Worm (Caenorhabditis elegans): ENCODE results near the gene T05G5.1.

The T05G5.1 gene

DNA sequence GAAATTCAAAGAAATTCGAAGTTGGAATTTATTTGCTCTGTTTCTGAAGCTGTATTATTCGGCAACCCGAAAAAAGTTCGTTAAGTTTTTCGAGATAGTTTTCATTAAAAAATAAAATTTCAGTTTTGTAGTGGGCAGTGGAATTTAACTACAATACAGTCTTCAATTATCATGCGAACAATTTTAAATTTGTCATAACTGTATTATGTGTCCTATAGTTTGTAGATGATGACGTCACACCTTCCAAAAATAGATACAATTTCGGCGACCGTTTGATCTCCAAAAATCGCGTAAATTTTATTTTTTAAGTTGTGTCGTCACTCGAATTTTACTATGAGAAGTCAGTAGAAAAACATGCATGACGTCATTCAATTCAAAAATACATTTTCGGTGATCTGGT lies 30.0 kb downstream of the T05G5.1 start:
- TF ChIP-seq elt-3 (tag; optimal IDR thresholded peaks at IDR 0.05) (no peak), nhr-47 (tag; optimal IDR thresholded peaks at IDR 0.05) (no peak)

- TF ChIP-seq zip-4 (GFP tag; optimal IDR thresholded peaks at IDR 0.05) (no peak), nhr-20 (tag; optimal IDR thresholded peaks at IDR 0.05) (no peak), fkh-10 (GFP tag; optimal IDR thresholded peaks at IDR 0.05) (no peak), fkh-4 (tag; optimal IDR thresholded peaks at IDR 0.05; ENCODE audit: borderline replicate concordance) (no peak), ceh-88 (GFP tag; IDR thresholded peaks at IDR 0.05) (no peak), nhr-47 (tag; optimal IDR thresholded peaks at IDR 0.05) (no peak), egl-13 (tag; optimal IDR thresholded peaks at IDR 0.05) (no peak)
Observed at ce11 chrIII:9711163-9711562, 32.0 kb downstream of the T05G5.1 start.

- TF ChIP-seq lin-35 (GFP tag; optimal IDR thresholded peaks at IDR 0.05): no peak
- TF ChIP-seq lin-15B (tag; optimal IDR thresholded peaks at IDR 0.05): no peak
- no peak for TF ChIP-seq ets-5 (GFP tag; IDR thresholded peaks at IDR 0.05)
- no peak for TF ChIP-seq fkh-10 (GFP tag; optimal IDR thresholded peaks at IDR 0.05)
- peak; percentile 41 for TF ChIP-seq blmp-1 (tag; optimal IDR thresholded peaks at IDR 0.05)
- no peak for TF ChIP-seq nhr-12 (tag; optimal IDR thresholded peaks at IDR 0.05)
Observed at ce11 chrIII:9705157-9705905, 37.8 kb downstream of the T05G5.1 start.

DNA sequence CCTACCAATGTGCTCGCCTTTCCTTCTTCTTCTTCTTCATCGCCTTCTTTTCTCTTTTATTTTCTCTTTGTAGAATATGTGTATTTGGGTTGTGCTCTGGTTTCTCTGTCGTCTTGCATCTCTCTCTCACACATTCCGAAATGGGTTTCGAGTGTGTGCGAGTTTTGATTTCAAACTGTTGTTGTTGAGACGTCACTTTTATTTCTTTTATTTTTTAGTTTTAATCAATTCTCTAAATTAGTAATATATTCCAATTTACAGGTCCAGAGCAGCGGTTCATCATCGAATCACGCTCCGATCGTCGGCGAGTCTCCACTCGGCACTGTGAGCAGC lies 38.6 kb downstream of the T05G5.1 start:
- TF ChIP-seq nhr-76 (tag; optimal IDR thresholded peaks at IDR 0.05) (no peak), pag-3 (tag; optimal IDR thresholded peaks at IDR 0.05; ENCODE audit: borderline replicate concordance, insufficient read depth) (no peak), C04F5.9 (tag; optimal IDR thresholded peaks at IDR 0.05) (no peak), efl-1 (optimal IDR thresholded peaks at IDR 0.05) (no peak), efl-1 (GFP tag; optimal IDR thresholded peaks at IDR 0.05 in 1 of 2) (peak in 1 of 2 experiments; percentile 51), lin-14 (GFP tag; optimal IDR thresholded peaks at IDR 0.05) (peak; percentile 1)

DNA sequence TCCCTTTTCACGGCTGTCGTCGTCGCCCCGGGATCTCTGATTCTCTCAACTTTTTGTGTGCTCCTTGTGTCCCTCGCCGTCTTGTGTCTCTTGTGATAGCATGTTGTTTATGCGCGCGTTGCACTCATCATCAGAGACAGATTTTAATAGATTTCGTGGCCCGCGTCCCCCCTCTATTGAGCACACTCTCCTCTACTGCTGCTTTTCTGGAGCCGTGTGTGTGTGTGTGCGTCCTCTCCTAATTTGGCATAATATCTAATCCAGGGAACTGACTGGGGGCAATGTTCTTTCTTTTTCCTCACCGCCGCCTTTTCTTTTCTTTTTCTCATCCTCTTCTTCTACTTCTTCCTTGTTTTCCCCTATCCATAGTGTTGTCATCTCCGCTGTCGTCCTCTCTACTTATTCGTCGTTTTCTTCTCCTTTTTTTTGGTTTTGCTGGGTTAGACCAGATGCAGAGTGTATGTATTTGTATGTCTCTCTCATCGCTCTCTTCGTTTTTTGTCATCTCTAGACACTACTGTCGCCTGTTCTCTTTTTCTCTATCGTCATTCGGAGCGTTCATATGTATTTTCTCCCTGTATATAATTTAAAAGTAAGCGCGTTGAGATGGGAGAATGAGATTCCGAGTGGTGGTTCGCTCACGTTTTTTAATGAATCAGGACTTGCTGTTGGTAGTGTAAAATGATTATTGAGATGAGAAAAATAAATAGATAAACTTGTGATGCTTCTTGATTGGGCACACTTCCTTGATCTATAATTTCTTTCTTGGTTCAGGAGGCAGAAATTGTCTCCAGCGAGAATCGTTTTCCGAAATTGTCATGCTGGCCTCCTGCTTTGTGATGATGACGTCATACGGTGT lies 39.2 kb downstream of the T05G5.1 start:
- TF ChIP-seq nhr-77 (tag; optimal IDR thresholded peaks at IDR 0.05) (no peak), ceh-8 (GFP tag; optimal IDR thresholded peaks at IDR 0.05) (peak; percentile 70), mef-2 (tag; optimal IDR thresholded peaks at IDR 0.05) (no peak), zip-4 (GFP tag; optimal IDR thresholded peaks at IDR 0.05) (no peak), nhr-90 (tag; optimal IDR thresholded peaks at IDR 0.05; ENCODE audit: poor library complexity) (no peak), lin-35 (GFP tag; optimal IDR thresholded peaks at IDR 0.05) (peak; percentile 14 to 25), egl-27 (tag; optimal IDR thresholded peaks at IDR 0.05) (no peak), mab-9 (GFP tag; IDR thresholded peaks at IDR 0.05) (peak; percentile 31; the same call in 1 of the 2 replicates), sptf-1 (tag; optimal IDR thresholded peaks at IDR 0.05) (no peak), nhr-71 (tag; optimal IDR thresholded peaks at IDR 0.05) (peak; percentile 51), ces-1 (GFP tag; optimal IDR thresholded peaks at IDR 0.05) (no peak), nhr-85 (tag) (peak; percentile 47), ceh-82 (tag; optimal IDR thresholded peaks at IDR 0.05) (peak in 2 of 3 experiments; percentile 2 to 31), isw-1 (GFP tag; IDR thresholded peaks at IDR 0.05) (no peak; the same call in 1 of the 2 replicates), nhr-47 (tag; optimal IDR thresholded peaks at IDR 0.05) (peak; percentile 62), dpl-1 (GFP tag; optimal IDR thresholded peaks at IDR 0.05) (peak in 1 of 3 experiments; percentile 6), elt-3 (tag; optimal IDR thresholded peaks at IDR 0.05) (no peak), nhr-237 (tag; optimal IDR thresholded peaks at IDR 0.05) (no peak), rnt-1 (tag; optimal IDR thresholded peaks at IDR 0.05) (peak; percentile 33), C34B4.2 (tag; optimal IDR thresholded peaks at IDR 0.05) (no peak), lin-14 (GFP tag; optimal IDR thresholded peaks at IDR 0.05) (peak; percentile 89), ztf-11 (tag; optimal IDR thresholded peaks at IDR 0.05) (peak in 1 of 2 experiments; percentile 40), nhr-11 (tag; optimal IDR thresholded peaks at IDR 0.05) (no peak), unc-62 (GFP tag; optimal IDR thresholded peaks at IDR 0.05) (no peak), fos-1 (tag; optimal IDR thresholded peaks at IDR 0.05) (no peak), snu-23 (GFP tag; optimal IDR thresholded peaks at IDR 0.05) (peak; percentile 37), nhr-76 (tag; optimal IDR thresholded peaks at IDR 0.05) (no peak), ceh-63 (GFP tag; optimal IDR thresholded peaks at IDR 0.05) (no peak)
